Worm (Caenorhabditis elegans) whole organism, young adult: ENCODE results near the gene srw-2.

Experiments
- Y53G8AR.9 ChIP-seq: fragments of 200-800 bp; sonication (Bioruptor generic); conservative IDR thresholded peaks from 2 replicates; pipeline ENCODE4 v1.3.6; 2022; ENCODE audit warnings: missing genetic modification reagents, missing genetic modification characterization, missing compliant biosample characterization
- attf-5 ChIP-seq: fragments of 200-800 bp; sonication (Bioruptor generic); optimal IDR thresholded peaks from 2 replicates; lab custom pipeline; 2018; ENCODE audit warnings: mild to moderate bottlenecking, missing genetic modification characterization, missing compliant biosample characterization
- egl-44 ChIP-seq: fragments of 200-800 bp; sonication (Bioruptor generic); IDR thresholded peaks from 2 replicates; pipeline ENCODE4 v1.3.6; 2022; ENCODE audit warnings: missing genetic modification reagents, missing genetic modification characterization, missing compliant biosample characterization
- lin-40 ChIP-seq: sonication (generic microtip); optimal IDR thresholded peaks from 2 replicates; lab custom pipeline; 2016; ENCODE audit warnings: missing genetic modification characterization, mild to moderate bottlenecking, missing compliant biosample characterization, missing genotype, missing genetic modification reagents
- mcd-1 ChIP-seq: fragments of 200-800 bp; sonication (Bioruptor generic); IDR thresholded peaks from 2 replicates; pipeline ENCODE4 v1.3.6; 2022; ENCODE audit warnings: missing genetic modification reagents, missing genetic modification characterization, missing compliant biosample characterization
- snpc-4 ChIP-seq, 5 experiments: fragments of 150-350 bp in 1 of 5; sonication (generic microtip) in 4 of 5; optimal IDR thresholded peaks; 2 replicates each; lab custom pipeline; 2014 to 2018; ENCODE audit warnings: missing genetic modification characterization in 5 of 5, missing biosample characterization in 3 of 5, antibody characterized with exemption in 2 of 5, mild to moderate bottlenecking in 2 of 5, missing compliant biosample characterization in 2 of 5, missing genotype in 2 of 5, moderate library complexity in 2 of 5, missing genetic modification reagents in 1 of 5
- unc-62 ChIP-seq: fragments of 150-350 bp; optimal IDR thresholded peaks from 2 replicates; lab custom pipeline; 2014; ENCODE audit warnings: missing biosample characterization, missing genetic modification reagents, missing genetic modification characterization
- ztf-22 ChIP-seq: fragments of 200-800 bp; sonication (Bioruptor generic); optimal IDR thresholded peaks from 2 replicates; lab custom pipeline; 2018; ENCODE audit warnings: mild to moderate bottlenecking, missing genetic modification characterization, moderate library complexity, missing compliant biosample characterization
- ztf-3 ChIP-seq: fragments of 200-800 bp; sonication (Bioruptor generic); optimal IDR thresholded peaks from 2 replicates; lab custom pipeline; 2018; ENCODE audit warnings: mild to moderate bottlenecking, missing genetic modification characterization, missing compliant biosample characterization

ce11 chrV:2799172-2799869 lies 31.4 kb upstream of the srw-2 start:
- TF ChIP-seq unc-62 (GFP tag; lab: Kevin White, UChicago) (no peak), attf-5 (GFP tag; lab: Kevin White, UChicago) (no peak), Y53G8AR.9 (GFP tag; lab: Robert Waterston, UW) (no peak), ztf-22 (GFP tag; lab: Kevin White, UChicago) (no peak), lin-40 (tag; lab: Kevin White, UChicago) (no peak), egl-44 (GFP tag; lab: Robert Waterston, UW) (no peak), ztf-3 (GFP tag; lab: Kevin White, UChicago) (no peak), mcd-1 (GFP tag; lab: Robert Waterston, UW) (no peak), snpc-4 (GFP tag; optimal IDR thresholded peaks at IDR 0.05; lab: Kevin White, UChicago) (no peak), snpc-4 (tag; optimal IDR thresholded peaks at IDR 0.05; lab: Kevin White, UChicago) (no peak)
